Fruit fly (Drosophila melanogaster) S2 (cell line): ENCODE results near the gene Acp26Aa.

ENCODE experiments used
- CG8478 ChIP-seq: fragments of >200 bp; optimal IDR thresholded peaks from 2 replicates; lab custom pipeline; 2018
- CTCF ChIP-seq, 2 experiments: fragments of >200 bp; optimal IDR thresholded peaks; 2 replicates each; lab custom pipeline; 2018

Gene Acp26Aa

DNA sequence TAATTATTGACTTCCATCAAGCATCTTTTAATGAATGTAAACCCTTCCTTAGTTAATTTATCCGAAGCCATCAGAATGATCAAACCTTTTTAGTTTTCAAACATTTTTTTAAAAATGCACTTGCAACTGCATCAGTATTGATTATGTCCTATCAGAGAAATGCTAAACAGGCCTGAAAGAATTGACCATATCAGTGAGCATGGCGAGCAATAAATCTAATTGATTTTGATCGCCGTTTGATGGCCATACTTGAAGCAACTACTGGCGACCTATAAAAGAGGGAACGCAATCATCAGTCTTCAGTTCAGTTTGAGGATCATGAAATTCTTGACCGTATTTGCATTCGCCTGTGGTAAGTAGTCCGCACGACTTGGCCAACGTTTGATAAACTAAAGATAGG lies 8.0 kb downstream of the Acp26Aa start, which contains the start of gene CG9029:
Gene CG9029, plus strand, starts transcription at position 301 of the 400 bp plus-strand sequence.
- no peak for TF ChIP-seq CG8478 (lab: Kevin White, UChicago)
- no peak for TF ChIP-seq CTCF (optimal IDR thresholded peaks at IDR 0.05; lab: Kevin White, UChicago)

DNA sequence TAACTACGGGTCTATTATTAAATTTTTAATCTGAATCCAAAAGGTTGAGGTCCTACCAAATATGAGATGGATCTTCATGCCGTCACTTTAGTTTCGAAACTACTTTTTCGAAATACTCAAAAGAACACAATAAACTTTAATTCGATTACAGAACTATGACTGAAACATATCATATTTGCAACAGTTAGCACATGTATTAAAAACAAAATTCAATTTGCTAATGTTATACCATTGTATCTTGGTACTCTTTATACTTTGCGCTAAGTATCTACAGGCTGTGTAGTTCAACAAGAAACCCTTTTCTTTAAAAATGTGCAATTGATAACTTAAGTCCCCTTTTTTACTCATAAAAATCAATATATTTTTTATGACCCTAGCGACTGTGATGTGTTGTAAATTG lies 9.0 kb downstream of the Acp26Aa start, which contains the start of the genes Sfp26Ac and CG43185:
Gene Sfp26Ac, minus strand, starts transcription at position 101 of the 400 bp plus-strand sequence.
Gene CG43185, plus strand, starts transcription at position 215 of the 400 bp plus-strand sequence.
- TF ChIP-seq CTCF (optimal IDR thresholded peaks at IDR 0.05; lab: Kevin White, UChicago) (no peak), CG8478 (lab: Kevin White, UChicago) (no peak)

DNA sequence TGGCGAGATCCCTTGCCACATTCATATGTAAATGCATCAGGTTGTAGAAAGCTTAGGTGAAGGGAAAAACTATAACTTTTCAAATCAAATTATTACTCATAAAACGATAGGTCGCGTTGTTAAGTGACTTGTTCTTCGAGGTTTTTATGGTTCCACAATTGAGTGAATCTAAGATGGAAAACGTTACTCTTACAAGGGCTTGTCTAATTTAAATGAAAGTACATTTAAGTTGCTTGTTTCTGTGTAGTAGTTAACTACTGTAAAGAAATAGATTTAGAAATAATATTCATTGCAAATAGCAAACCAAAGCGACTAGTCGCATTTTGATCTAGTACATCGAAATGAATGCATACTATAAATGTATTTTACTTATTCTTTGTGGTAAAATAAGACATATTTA lies 10.3 kb downstream of the Acp26Aa start, which contains the start of gene CG44574:
Gene CG44574, plus strand, starts transcription at position 301 of the 400 bp plus-strand sequence.
- TF ChIP-seq CTCF (optimal IDR thresholded peaks at IDR 0.05; lab: Kevin White, UChicago), result no peak
- TF ChIP-seq CG8478 (lab: Kevin White, UChicago), result no peak

DNA sequence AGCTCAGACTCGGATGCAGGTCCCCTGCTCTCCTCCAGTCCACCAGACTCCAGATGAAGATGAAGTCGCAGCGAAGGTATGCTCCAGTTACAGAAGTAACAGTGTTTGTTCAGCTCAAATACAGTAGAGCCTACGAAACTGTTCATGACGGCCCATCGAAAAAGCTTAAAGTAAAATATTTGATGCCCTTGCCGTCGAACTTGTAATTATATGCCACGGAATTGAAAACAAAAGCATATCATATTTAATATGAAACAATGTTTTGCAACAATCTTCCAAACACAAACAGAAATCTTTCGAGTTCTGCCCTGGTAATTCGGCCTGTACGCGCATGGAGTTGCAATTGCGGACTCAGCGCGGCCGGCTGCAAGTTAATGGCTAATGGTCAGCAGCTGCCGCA lies 12.5 kb downstream of the Acp26Aa start:
- TF ChIP-seq CG8478 (lab: Kevin White, UChicago), result no peak
- TF ChIP-seq CTCF (optimal IDR thresholded peaks at IDR 0.05; lab: Kevin White, UChicago), result no peak

DNA sequence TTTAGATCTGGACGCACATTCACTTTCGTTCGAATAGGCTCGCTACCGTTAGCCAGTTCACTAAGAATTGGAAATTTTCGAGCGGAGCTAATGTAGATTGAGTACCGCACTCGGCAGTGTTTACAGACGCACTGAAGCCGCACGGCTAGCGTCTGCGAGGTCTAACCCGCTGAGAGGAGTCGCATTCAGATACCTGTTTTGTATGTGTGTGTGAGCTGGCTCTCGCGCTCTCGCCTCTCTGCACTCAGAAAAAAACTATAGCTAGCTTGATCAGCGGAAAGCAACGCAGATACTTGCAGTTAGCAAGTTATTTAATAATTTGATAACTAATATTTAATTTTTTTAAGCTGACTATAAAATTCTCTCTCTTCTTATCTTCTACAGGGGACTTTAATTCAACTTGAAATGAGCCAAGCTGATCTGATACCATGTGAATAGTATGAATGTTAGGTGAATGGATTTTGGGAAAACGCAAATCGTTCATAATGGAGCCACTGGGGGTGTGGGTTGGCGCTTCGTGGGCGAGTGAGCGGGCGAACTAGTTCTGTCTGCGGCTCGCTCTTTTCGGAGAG lies 14.2 kb downstream of the Acp26Aa start, which contains the start of gene rau:
Gene rau, minus strand, starts transcription at position 136 of the 572 bp plus-strand sequence.
- TF ChIP-seq CTCF (optimal IDR thresholded peaks at IDR 0.05; lab: Kevin White, UChicago) (no peak), CG8478 (lab: Kevin White, UChicago) (no peak)

DNA sequence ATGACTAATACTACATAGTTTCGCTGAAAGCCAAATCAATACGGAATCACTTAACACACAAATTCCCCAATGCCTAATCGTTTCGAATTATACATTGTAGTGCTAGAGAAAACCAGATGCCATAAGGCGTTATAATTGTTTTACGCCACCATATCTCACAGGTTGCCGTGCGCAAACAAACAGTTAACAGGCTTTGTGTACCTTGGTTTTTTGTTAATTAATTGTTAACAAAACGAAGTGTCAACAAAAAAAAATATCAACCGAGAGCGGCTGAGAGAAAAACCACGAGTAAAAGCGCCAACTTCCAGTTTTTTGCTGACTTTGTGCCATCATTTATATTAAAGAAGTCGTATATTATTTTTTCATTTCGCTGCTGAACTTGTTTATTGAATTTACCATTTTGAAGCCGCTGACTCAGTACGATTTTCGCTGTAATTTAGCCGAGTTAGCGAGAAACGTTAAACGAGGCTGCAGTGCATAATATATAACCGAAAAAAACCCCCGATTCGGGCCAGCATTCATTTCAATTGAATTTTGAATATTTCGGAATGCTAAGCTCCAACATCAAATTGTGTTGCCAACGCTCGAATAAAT lies 17.1 kb downstream of the Acp26Aa start:
- no peak for TF ChIP-seq CTCF (optimal IDR thresholded peaks at IDR 0.05; lab: Kevin White, UChicago)
- no peak for TF ChIP-seq CG8478 (lab: Kevin White, UChicago)

DNA sequence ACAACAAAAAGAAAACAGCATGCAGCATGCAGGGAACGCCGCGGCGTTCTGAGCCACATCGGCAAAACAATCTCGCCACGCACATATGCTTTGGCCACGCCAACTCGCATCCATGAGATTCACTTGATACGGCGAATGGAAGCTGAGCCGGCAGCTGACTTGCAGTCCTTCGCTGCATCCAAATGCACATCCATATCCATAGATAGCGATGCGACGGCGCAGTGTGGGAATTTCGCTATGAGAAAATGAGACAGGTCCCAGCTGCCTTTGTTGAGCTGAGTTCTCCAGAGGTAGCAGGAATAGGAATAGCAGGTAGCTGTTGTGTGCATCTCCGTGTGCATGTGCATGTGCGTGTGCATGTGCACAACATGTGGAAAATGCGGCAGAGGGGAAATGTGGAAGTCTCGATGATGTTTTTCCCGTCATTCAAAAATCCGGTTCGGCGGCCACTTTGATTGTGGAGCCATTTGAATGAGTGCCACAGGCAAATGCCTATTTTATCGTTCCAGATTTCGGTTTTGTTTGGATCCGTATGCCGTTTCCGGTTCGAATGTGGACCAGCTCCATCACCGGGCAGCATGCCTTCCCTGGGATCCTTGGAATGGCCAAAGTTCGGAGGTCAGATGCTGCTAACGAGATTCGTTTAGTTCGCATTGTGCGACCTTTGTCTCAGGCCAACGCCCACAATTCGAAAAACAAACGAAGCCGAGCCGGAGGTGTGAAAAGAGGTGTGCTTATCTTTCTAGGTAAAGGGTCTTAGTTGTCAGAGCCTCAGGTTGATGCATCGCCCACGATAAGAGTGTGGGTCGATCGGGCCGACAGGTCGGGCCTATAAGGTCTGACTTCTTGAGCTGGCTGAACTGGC lies 22.6 kb downstream of the Acp26Aa start:
- TF ChIP-seq CG8478 (lab: Kevin White, UChicago) (no peak), CTCF (optimal IDR thresholded peaks at IDR 0.05; lab: Kevin White, UChicago) (no peak)

DNA sequence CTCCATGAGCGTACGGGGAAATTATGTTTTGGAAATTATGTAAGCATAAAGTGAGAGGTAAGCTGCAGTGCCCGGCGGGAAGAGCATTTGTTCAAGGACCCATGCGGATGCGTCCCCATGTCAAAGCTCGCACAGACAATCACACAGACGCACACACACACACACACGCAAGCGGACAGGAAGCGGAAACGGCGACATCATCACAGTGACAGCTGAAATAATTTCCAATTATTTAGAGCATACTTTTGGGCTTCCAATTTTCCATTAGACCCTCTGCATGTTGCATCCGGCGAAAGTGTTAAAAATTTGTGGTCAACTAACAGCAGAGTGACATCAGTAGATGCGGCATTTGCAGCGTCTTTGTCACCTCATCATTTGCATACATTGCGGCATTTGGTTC lies 26.9 kb downstream of the Acp26Aa start:
- TF ChIP-seq CG8478 (lab: Kevin White, UChicago) (no peak), CTCF (optimal IDR thresholded peaks at IDR 0.05; lab: Kevin White, UChicago) (no peak)

DNA sequence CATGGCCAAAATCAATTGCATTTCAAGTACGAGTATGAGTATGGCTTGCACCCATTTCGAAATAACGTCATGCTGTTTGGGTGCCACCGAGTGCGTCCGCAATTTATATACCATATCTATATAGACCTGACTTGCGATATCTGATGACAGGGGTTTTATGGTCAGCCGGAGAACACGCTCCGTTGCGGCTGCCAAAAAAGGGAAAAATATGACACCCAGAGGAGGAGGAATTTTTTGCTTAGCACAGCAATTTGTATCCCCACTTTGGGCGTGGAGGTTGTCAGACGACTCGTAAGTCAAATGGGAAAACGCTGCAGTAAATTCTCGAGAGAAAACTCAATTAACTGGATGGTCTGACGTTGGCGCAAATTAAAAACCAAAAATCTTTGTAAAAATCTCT lies 36.9 kb downstream of the Acp26Aa start:
- TF ChIP-seq CTCF (optimal IDR thresholded peaks at IDR 0.05; lab: Kevin White, UChicago) (no peak), CG8478 (lab: Kevin White, UChicago) (no peak)
